Worm (Caenorhabditis elegans): ENCODE results near the gene K08C7.6.
"Not testable (repeated sequence)": the region's sequence is repeated elsewhere in the genome, so short reads cannot be mapped to it uniquely, and the experiment has no call there.

The K08C7.6 gene

DNA sequence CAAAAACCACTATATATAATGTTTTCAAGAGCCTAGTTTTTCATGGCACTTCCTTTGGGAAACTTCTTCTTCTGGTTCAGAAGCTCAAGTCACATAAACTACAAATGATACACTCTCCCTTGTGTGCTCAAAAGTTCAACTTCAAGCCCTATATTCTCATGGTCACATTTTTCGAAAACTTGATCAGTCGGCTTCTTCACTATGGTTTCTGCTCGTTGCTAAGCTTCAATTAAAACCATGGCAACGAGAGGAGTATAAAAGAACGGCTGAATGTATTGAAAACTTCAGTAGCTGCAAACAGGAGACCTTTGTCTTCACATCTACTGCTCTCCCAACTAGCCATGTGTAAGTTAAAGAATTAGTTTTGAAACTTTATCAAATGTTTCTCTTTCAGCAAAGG is 1.6 kb upstream of the K08C7.6 start, which contains the start of gene R102.2:
Gene R102.2 (plus strand): TSS at position 301 of the 400 bp plus-strand sequence.
- not testable (repeated sequence) for TF ChIP-seq klf-2 (GFP tag; conservative IDR thresholded peaks at IDR 0.05); T22C8.4 (GFP tag; IDR thresholded peaks at IDR 0.05); ztf-23 (GFP tag; IDR thresholded peaks at IDR 0.05)

- TF ChIP-seq ztf-23 (GFP tag; IDR thresholded peaks at IDR 0.05) (no peak), med-1 (GFP tag; optimal IDR thresholded peaks at IDR 0.05; ENCODE audit: insufficient read depth) (no peak), ztf-29 (GFP tag; IDR thresholded peaks at IDR 0.05) (no peak), T22C8.4 (GFP tag; IDR thresholded peaks at IDR 0.05) (no peak)
Measured at ce11 chrIV:10682155-10682749, 3.4 kb downstream of the K08C7.6 start, which contains the start of gene fmo-2. Gene fmo-2, plus strand, starts transcription at chrIV:10682524.

ce11 chrIV:10680379-10680778 is 5.3 kb downstream of the K08C7.6 start, which contains the start of gene K08C7.4:
Gene K08C7.4, minus strand, starts transcription at chrIV:10680479.
- TF ChIP-seq ref-1 (GFP tag; conservative IDR thresholded peaks at IDR 0.05), result no peak
- no peak for TF ChIP-seq ztf-29 (GFP tag; IDR thresholded peaks at IDR 0.05)
- TF ChIP-seq tab-1 (GFP tag; IDR thresholded peaks at IDR 0.05), result no peak
- TF ChIP-seq cog-1 (tag; optimal IDR thresholded peaks at IDR 0.05), result no peak
- TF ChIP-seq flt-1 (GFP tag; IDR thresholded peaks at IDR 0.05), result no peak
- TF ChIP-seq ztf-23 (GFP tag; IDR thresholded peaks at IDR 0.05), result no peak
- no peak for TF ChIP-seq T22C8.4 (GFP tag; IDR thresholded peaks at IDR 0.05)
- no peak for TF ChIP-seq klf-2 (GFP tag; conservative IDR thresholded peaks at IDR 0.05)

- TF ChIP-seq klf-2 (GFP tag; conservative IDR thresholded peaks at IDR 0.05) (no peak), T22C8.4 (GFP tag; IDR thresholded peaks at IDR 0.05) (no peak), flt-1 (GFP tag; IDR thresholded peaks at IDR 0.05) (no peak), ztf-29 (GFP tag; IDR thresholded peaks at IDR 0.05) (no peak), med-1 (GFP tag; optimal IDR thresholded peaks at IDR 0.05; ENCODE audit: insufficient read depth) (no peak), cog-1 (tag; optimal IDR thresholded peaks at IDR 0.05) (no peak), ztf-23 (GFP tag; IDR thresholded peaks at IDR 0.05) (no peak), ref-1 (GFP tag; conservative IDR thresholded peaks at IDR 0.05) (no peak), tab-1 (GFP tag; IDR thresholded peaks at IDR 0.05) (no peak)
Measured at ce11 chrIV:10668561-10668960, 17.1 kb downstream of the K08C7.6 start.

DNA sequence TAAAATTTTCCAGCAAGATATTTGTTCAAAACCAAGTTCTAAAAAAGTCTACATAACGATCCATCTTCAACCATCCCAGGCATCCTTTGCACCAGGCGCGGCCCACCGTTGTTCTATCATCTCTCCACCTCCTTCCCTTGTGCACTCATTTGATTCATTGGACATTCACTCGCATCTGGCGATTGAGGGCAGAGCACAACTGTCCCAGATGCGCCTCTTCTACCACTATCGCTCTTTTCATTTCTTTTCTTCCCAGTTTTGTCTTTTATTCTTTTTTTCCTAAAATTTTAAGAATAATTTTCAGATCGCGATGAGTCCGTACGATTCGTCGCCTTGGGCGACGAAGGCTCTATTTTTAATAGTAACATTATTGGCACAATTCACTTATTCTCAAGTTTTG is 19.1 kb downstream of the K08C7.6 start, which contains the start of gene epi-1:
Gene epi-1 (plus strand): TSS at position 301 of the 400 bp plus-strand sequence.
- TF ChIP-seq med-1 (GFP tag; optimal IDR thresholded peaks at IDR 0.05; ENCODE audit: insufficient read depth), result no peak

DNA sequence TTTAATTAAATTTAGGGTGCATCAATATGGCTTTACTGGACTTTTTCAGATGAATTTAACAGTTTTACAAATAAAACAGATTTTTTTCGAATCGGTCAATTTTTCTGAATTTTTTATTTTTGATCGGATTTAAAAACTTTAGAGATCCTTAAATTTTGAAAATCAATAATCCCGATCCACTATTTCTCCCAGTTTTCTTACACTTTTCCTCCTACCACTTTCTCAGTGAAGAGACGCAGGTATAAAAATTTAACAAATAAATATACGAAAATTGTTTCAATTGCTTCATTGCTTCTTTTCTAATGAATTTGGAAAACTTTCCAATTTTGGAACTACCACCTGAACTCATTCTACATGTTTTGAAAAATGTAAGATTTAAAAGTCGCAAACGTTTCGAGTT is 21.5 kb downstream of the K08C7.6 start, which contains the start of gene K08C7.7:
Gene K08C7.7 (plus strand): TSS at position 301 of the 400 bp plus-strand sequence.
- TF ChIP-seq cog-1 (tag; optimal IDR thresholded peaks at IDR 0.05) (no peak), flt-1 (GFP tag; IDR thresholded peaks at IDR 0.05) (no peak), T22C8.4 (GFP tag; IDR thresholded peaks at IDR 0.05) (no peak), ztf-29 (GFP tag; IDR thresholded peaks at IDR 0.05) (no peak), med-1 (GFP tag; optimal IDR thresholded peaks at IDR 0.05; ENCODE audit: insufficient read depth) (no peak), ref-1 (GFP tag; conservative IDR thresholded peaks at IDR 0.05) (no peak), klf-2 (GFP tag; conservative IDR thresholded peaks at IDR 0.05) (no peak), ztf-23 (GFP tag; IDR thresholded peaks at IDR 0.05) (no peak), tab-1 (GFP tag; IDR thresholded peaks at IDR 0.05) (no peak)

DNA sequence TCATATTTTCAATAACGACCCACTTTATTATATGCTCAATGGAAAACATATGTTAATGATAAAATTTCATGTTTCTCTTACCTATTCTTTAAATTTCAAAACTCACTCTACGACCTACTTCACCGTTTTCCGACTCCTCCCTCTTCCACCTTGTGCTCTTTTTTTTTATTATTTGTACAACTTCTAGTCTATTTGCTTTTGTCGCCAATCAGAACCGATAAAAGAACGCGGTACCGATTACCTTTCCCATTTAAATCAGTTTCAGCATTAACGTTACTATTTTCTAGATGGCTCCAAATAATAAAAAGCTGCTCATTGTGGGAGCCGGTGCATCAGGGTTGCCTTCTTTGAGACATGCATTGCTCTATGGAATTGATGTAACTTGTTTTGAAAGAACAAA is 23.9 kb downstream of the K08C7.6 start, which contains the start of gene fmo-1:
Gene fmo-1 (plus strand): TSS at position 98 of the 400 bp plus-strand sequence.
- TF ChIP-seq med-1 (GFP tag; optimal IDR thresholded peaks at IDR 0.05; ENCODE audit: insufficient read depth) (no peak), ztf-23 (GFP tag; IDR thresholded peaks at IDR 0.05) (no peak), klf-2 (GFP tag; conservative IDR thresholded peaks at IDR 0.05) (no peak), flt-1 (GFP tag; IDR thresholded peaks at IDR 0.05) (no peak), T22C8.4 (GFP tag; IDR thresholded peaks at IDR 0.05) (no peak), ztf-29 (GFP tag; IDR thresholded peaks at IDR 0.05) (no peak), ref-1 (GFP tag; conservative IDR thresholded peaks at IDR 0.05) (no peak), tab-1 (GFP tag; IDR thresholded peaks at IDR 0.05) (no peak), cog-1 (tag; optimal IDR thresholded peaks at IDR 0.05) (no peak)

DNA sequence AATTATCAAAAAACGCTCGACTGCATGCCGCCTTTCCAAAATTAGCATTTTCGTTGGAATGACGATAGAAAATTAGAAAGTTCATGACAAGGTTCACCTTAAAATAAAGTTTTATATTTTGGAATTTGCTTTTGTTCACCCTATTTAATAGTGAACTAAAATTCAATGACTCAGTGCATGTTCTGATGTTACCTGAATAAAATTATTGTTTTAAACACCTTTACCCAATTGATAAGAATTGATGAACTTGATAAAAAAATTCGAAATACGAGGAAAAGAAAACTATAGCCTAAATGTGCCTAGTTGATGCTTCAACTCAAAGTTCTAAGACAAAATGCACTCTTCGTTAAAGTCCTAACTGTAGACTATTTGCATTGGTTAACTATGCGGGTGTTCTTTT is 24.6 kb downstream of the K08C7.6 start:
- TF ChIP-seq tab-1 (GFP tag; IDR thresholded peaks at IDR 0.05), result no peak
- no peak for TF ChIP-seq ztf-23 (GFP tag; IDR thresholded peaks at IDR 0.05)
- no peak for TF ChIP-seq med-1 (GFP tag; optimal IDR thresholded peaks at IDR 0.05; ENCODE audit: insufficient read depth)
- no peak for TF ChIP-seq cog-1 (tag; optimal IDR thresholded peaks at IDR 0.05)
- no peak for TF ChIP-seq ref-1 (GFP tag; conservative IDR thresholded peaks at IDR 0.05)
- TF ChIP-seq T22C8.4 (GFP tag; IDR thresholded peaks at IDR 0.05), result no peak
- no peak for TF ChIP-seq ztf-29 (GFP tag; IDR thresholded peaks at IDR 0.05)
- TF ChIP-seq klf-2 (GFP tag; conservative IDR thresholded peaks at IDR 0.05), result no peak
- TF ChIP-seq flt-1 (GFP tag; IDR thresholded peaks at IDR 0.05), result no peak

DNA sequence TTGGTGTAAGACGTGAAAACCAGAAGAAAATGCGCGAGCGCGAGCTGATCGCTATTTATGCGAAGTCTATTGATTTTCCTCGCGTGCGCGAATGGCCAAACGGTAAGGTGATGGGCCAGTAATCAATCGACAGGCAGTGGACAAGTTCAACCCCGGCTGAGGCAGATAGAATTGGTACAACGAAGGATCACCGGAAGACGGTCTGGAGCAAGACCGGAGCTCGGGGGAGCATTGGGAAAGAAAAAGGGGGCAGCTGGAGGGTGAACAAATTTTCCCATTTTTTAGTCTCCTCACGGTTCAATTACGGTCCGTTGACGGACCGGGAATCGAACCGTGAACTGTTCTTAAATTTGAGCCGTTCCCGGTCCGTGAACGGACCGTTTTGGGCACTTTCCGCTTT is 27.3 kb downstream of the K08C7.6 start:
- 0 out of 2 replicates have a peak, but pooled peaks have one; percentile 16 for TF ChIP-seq ztf-29 (GFP tag; IDR thresholded peaks at IDR 0.05)
- TF ChIP-seq tab-1 (GFP tag; IDR thresholded peaks at IDR 0.05), result peak; percentile 77
- peak; percentile 60; the same call in 1 of the 2 replicates for TF ChIP-seq ztf-23 (GFP tag; IDR thresholded peaks at IDR 0.05)

ce11 chrIV:10656770-10657323 is 28.8 kb downstream of the K08C7.6 start, which contains the start of gene K08C7.1:
Gene K08C7.1, plus strand, starts transcription at chrIV:10656812.
- TF ChIP-seq cog-1 (tag; optimal IDR thresholded peaks at IDR 0.05) (no peak), ztf-23 (GFP tag; IDR thresholded peaks at IDR 0.05) (no peak), med-1 (GFP tag; optimal IDR thresholded peaks at IDR 0.05; ENCODE audit: insufficient read depth) (no peak), ztf-29 (GFP tag; IDR thresholded peaks at IDR 0.05) (no peak), tab-1 (GFP tag; IDR thresholded peaks at IDR 0.05) (no peak), klf-2 (GFP tag; conservative IDR thresholded peaks at IDR 0.05) (no peak), ref-1 (GFP tag; conservative IDR thresholded peaks at IDR 0.05) (no peak), flt-1 (GFP tag; IDR thresholded peaks at IDR 0.05) (no peak), T22C8.4 (GFP tag; IDR thresholded peaks at IDR 0.05) (no peak)
